Fruit fly (Drosophila melanogaster) whole organism, prepupa: ENCODE measurements around the gene CG10750.

ENCODE experiments used
- CG1621 ChIP-seq: fragments of 200-800 bp; sonication (Bioruptor generic); optimal IDR thresholded peaks from 3 replicates; lab custom pipeline; 2018; ENCODE audit warnings: missing biosample characterization, mild to moderate bottlenecking, missing genetic modification characterization
- Eip78C ChIP-seq: fragments of 200-800 bp; sonication (Bioruptor generic); peaks from one replicate; lab custom pipeline; 2016; ENCODE audit warnings: missing biosample characterization, missing genetic modification characterization

dm6 chr2L:19326819-19327425, 26.9 kb downstream of the CG10750 start:
- no peak for TF ChIP-seq CG1621 (tag; lab: Kevin White, UChicago)
- TF ChIP-seq Eip78C (GFP tag; lab: Kevin White, UChicago): no peak
